Worm (Caenorhabditis elegans) whole organism, L3 larva: ENCODE measurements around the gene srw-120.

ENCODE experiments used
- ZK546.5 ChIP-seq: sonication (generic microtip); optimal IDR thresholded peaks from 2 replicates; lab custom pipeline; 2017; ENCODE audit warnings: missing biosample characterization, missing genetic modification characterization
- ceh-28 ChIP-seq: fragments of 150-350 bp; optimal IDR thresholded peaks from 2 replicates; lab custom pipeline; 2014; ENCODE audit warnings: missing biosample characterization, missing genetic modification reagents, missing genetic modification characterization
- elt-1 ChIP-seq: fragments of 150-350 bp; optimal IDR thresholded peaks from 2 replicates; lab custom pipeline; 2014; ENCODE audit warnings: missing biosample characterization, missing genetic modification characterization
- nhr-237 ChIP-seq: fragments of 150-350 bp; optimal IDR thresholded peaks from 2 replicates; lab custom pipeline; 2014; ENCODE audit warnings: missing biosample characterization, missing genetic modification characterization
- nhr-25 ChIP-seq: sonication (generic microtip); optimal IDR thresholded peaks from 2 replicates; lab custom pipeline; 2017; ENCODE audit warnings: missing biosample characterization, missing genetic modification characterization
- nhr-76 ChIP-seq: fragments of 150-350 bp; sonication (generic microtip); optimal IDR thresholded peaks from 5 replicates; lab custom pipeline; 2014; ENCODE audit warnings: missing biosample characterization, missing genetic modification characterization
- sea-2 ChIP-seq: fragments of 150-350 bp; sonication (generic microtip); optimal IDR thresholded peaks from 4 replicates; lab custom pipeline; 2014; ENCODE audit warnings: missing biosample characterization, missing genetic modification reagents, missing genetic modification characterization
- unc-39 ChIP-seq: sonication (generic microtip); optimal IDR thresholded peaks from 4 replicates; lab custom pipeline; 2017; ENCODE audit warnings: missing biosample characterization, missing genetic modification characterization
- unc-62 ChIP-seq: fragments of 150-350 bp; sonication (generic microtip); optimal IDR thresholded peaks from 4 replicates; lab custom pipeline; 2014; ENCODE audit warnings: missing biosample characterization, missing genetic modification reagents, missing genetic modification characterization

- TF ChIP-seq elt-1 (tag; lab: Kevin White, UChicago) = no peak
- TF ChIP-seq nhr-237 = no peak
- TF ChIP-seq sea-2 (GFP tag; lab: Kevin White, UChicago) = no peak
- no peak for TF ChIP-seq ceh-28 (tag; lab: Kevin White, UChicago)
- no peak for TF ChIP-seq ZK546.5 (tag; lab: Kevin White, UChicago)
- no peak for TF ChIP-seq nhr-76
- TF ChIP-seq unc-62 (GFP tag; lab: Kevin White, UChicago) = no peak
- TF ChIP-seq unc-39 (tag; lab: Kevin White, UChicago) = no peak
- no peak for TF ChIP-seq nhr-25 (tag; lab: Kevin White, UChicago)
These were observed 35.1 kb downstream of the srw-120 start, which contains the start of gene srw-144 for ce11 chrV:2960894-2961293.
